Comparison of ENCODE assay signal across 5 fruit fly cellular contexts in genomic region chrX:14909051-14909450, dm6.
A peak's percentile ranks its signal among the peaks of the same experiment; 100 is the strongest.
TF ChIP-seq lines count a peak whose summit lies in the region.

No protein-coding gene starts in this region.

- TF ChIP-seq CTCF in whole organism, embryonic (GFP tag; optimal IDR thresholded peaks at IDR 0.05; lab: Kevin White, UChicago), result no peak

TF ChIP-seq in whole organism, adult, 20 proteins besides CTCF, POLR2A, EP300 and RAD21:
- TF ChIP-seq kay (GFP tag; lab: Kevin White, UChicago; ENCODE audit: borderline replicate concordance) (peak; percentile 5), Mnt (GFP tag; optimal IDR thresholded peaks at IDR 0.05; lab: Kevin White, UChicago) (peak; percentile 1), CG14711 (tag; optimal IDR thresholded peaks at IDR 0.05; lab: Kevin White, UChicago) (peak; percentile 15), tj (GFP tag; optimal IDR thresholded peaks at IDR 0.05; lab: Kevin White, UChicago) (no peak), bab1 (GFP tag; optimal IDR thresholded peaks at IDR 0.05; lab: Kevin White, UChicago) (no peak), CG33017 (tag; optimal IDR thresholded peaks at IDR 0.05; lab: Kevin White, UChicago) (peak; percentile 47), CG7101 (tag; optimal IDR thresholded peaks at IDR 0.05; lab: Kevin White, UChicago) (peak; percentile 56), CG5204 (GFP tag; optimal IDR thresholded peaks at IDR 0.05; lab: Kevin White, UChicago) (peak; percentile 21)

TF ChIP-seq in whole organism, embryonic, 481 proteins besides CTCF, POLR2A, EP300 and RAD21 (continues in another document):
- TF ChIP-seq CG2120 (GFP tag; optimal IDR thresholded peaks at IDR 0.05; lab: Kevin White, UChicago) (peak; percentile 9), CG2889 (GFP tag; IDR thresholded peaks at IDR 0.05; lab: Robert Waterston, UW) (no peak), Rfx (GFP tag; IDR thresholded peaks at IDR 0.05; lab: Robert Waterston, UW) (0 out of 2 replicates have a peak, but pooled peaks have one; percentile 13), CG12299 (tag; optimal IDR thresholded peaks at IDR 0.05; lab: Kevin White, UChicago) (no peak), vnd (GFP tag; IDR thresholded peaks at IDR 0.05; lab: Robert Waterston, UW; ENCODE audit: partially characterized antibody) (no peak), CG11504 (tag; optimal IDR thresholded peaks at IDR 0.05; lab: Kevin White, UChicago) (no peak), row (GFP tag; IDR thresholded peaks at IDR 0.05; lab: Robert Waterston, UW) (peak; percentile 40; the same call in 2 of the 3 replicates), Hey (tag; optimal IDR thresholded peaks at IDR 0.05; lab: Kevin White, UChicago) (no peak), CG12942 (GFP tag; optimal IDR thresholded peaks at IDR 0.05; lab: Kevin White, UChicago) (no peak), grau (tag; optimal IDR thresholded peaks at IDR 0.05; lab: Kevin White, UChicago) (peak; percentile 76), CG2678 (tag; optimal IDR thresholded peaks at IDR 0.05; lab: Kevin White, UChicago) (peak; percentile 18), CG1024 (GFP tag; IDR thresholded peaks at IDR 0.05; lab: Robert Waterston, UW) (no peak), HLHmδ (GFP tag; optimal IDR thresholded peaks at IDR 0.05; lab: Kevin White, UChicago) (no peak), CG8290 (GFP tag; optimal IDR thresholded peaks at IDR 0.05; lab: Kevin White, UChicago) (no peak), CG8290 (tag; optimal IDR thresholded peaks at IDR 0.05; lab: Kevin White, UChicago) (peak in 1 of 2 experiments; percentile 8), CG10543 (GFP tag; optimal IDR thresholded peaks at IDR 0.05; lab: Kevin White, UChicago) (peak; percentile 4), az2 (GFP tag; optimal IDR thresholded peaks at IDR 0.05; lab: Kevin White, UChicago) (no peak), HLH4C (GFP tag; IDR thresholded peaks at IDR 0.05; lab: Robert Waterston, UW; ENCODE audit: partially characterized antibody) (no peak), esg (GFP tag; conservative IDR thresholded peaks at IDR 0.05; lab: Robert Waterston, UW) (no peak), Med (GFP tag; lab: Kevin White, UChicago) (peak; percentile 48), Sry-β (GFP tag; optimal IDR thresholded peaks at IDR 0.05; lab: Kevin White, UChicago) (no peak)

TF ChIP-seq in whole organism, prepupa, 60 proteins besides CTCF, POLR2A, EP300 and RAD21:
- TF ChIP-seq Eip78C (GFP tag; lab: Kevin White, UChicago) (peak; percentile 57), Hr39 (GFP tag; optimal IDR thresholded peaks at IDR 0.05; lab: Kevin White, UChicago) (peak; percentile 22), CG32006 (GFP tag; optimal IDR thresholded peaks at IDR 0.05; lab: Kevin White, UChicago) (peak; percentile 21), topi (GFP tag; optimal IDR thresholded peaks at IDR 0.05; lab: Kevin White, UChicago) (no peak), svp (GFP tag; lab: Kevin White, UChicago) (peak; percentile 74), esn (GFP tag; optimal IDR thresholded peaks at IDR 0.05; lab: Kevin White, UChicago) (peak; percentile 13), CG8319 (GFP tag; optimal IDR thresholded peaks at IDR 0.05; lab: Kevin White, UChicago) (no peak), CG11902 (GFP tag; optimal IDR thresholded peaks at IDR 0.05; lab: Kevin White, UChicago) (no peak), Met (GFP tag; optimal IDR thresholded peaks at IDR 0.05; lab: Kevin White, UChicago) (peak; percentile 18)

TF ChIP-seq in whole organism, pupa, 21 proteins besides CTCF, POLR2A, EP300 and RAD21:
- TF ChIP-seq Ets98B (GFP tag; IDR thresholded peaks at IDR 0.05; lab: Robert Waterston, UW), result no peak
- peak; percentile 40 for TF ChIP-seq EcR (GFP tag; optimal IDR thresholded peaks at IDR 0.05; lab: Kevin White, UChicago)
- peak; percentile 39 for TF ChIP-seq CG8301 (tag; optimal IDR thresholded peaks at IDR 0.05; lab: Kevin White, UChicago)
- TF ChIP-seq CG14655 (GFP tag; optimal IDR thresholded peaks at IDR 0.05; lab: Kevin White, UChicago), result peak; percentile 39
TF ChIP-seq in whole organism, pupa: peak in this region for 3.

TF ChIP-seq in whole organism, wandering third instar larva, 38 proteins besides CTCF, POLR2A, EP300 and RAD21:
- TF ChIP-seq rgr (GFP tag; optimal IDR thresholded peaks at IDR 0.05; lab: Kevin White, UChicago), result peak; percentile 24
- peak; percentile 25 for TF ChIP-seq HLH106 (tag; optimal IDR thresholded peaks at IDR 0.05; lab: Kevin White, UChicago)
- TF ChIP-seq foxo (GFP tag; optimal IDR thresholded peaks at IDR 0.05; lab: Kevin White, UChicago), result peak in 1 of 2 experiments; percentile 3
- no peak for TF ChIP-seq Sp1 (GFP tag; optimal IDR thresholded peaks at IDR 0.05; lab: Kevin White, UChicago)
- peak; percentile 10 for TF ChIP-seq fru (GFP tag; optimal IDR thresholded peaks at IDR 0.05; lab: Kevin White, UChicago)
- no peak for TF ChIP-seq ey (GFP tag; optimal IDR thresholded peaks at IDR 0.05; lab: Kevin White, UChicago)
- no peak for TF ChIP-seq CG9705 (GFP tag; optimal IDR thresholded peaks at IDR 0.05; lab: Kevin White, UChicago)
- no peak for TF ChIP-seq sv (GFP tag; optimal IDR thresholded peaks at IDR 0.05; lab: Kevin White, UChicago)
- TF ChIP-seq Hnf4 (GFP tag; optimal IDR thresholded peaks at IDR 0.05; lab: Kevin White, UChicago), result peak; percentile 10
- TF ChIP-seq h (GFP tag; optimal IDR thresholded peaks at IDR 0.05; lab: Kevin White, UChicago), result peak; percentile 11
- TF ChIP-seq CrebA (GFP tag; optimal IDR thresholded peaks at IDR 0.05; lab: Kevin White, UChicago; ENCODE audit: borderline replicate concordance), result no peak
